Worm (Caenorhabditis elegans): ENCODE data around the gene trip-4.

The trip-4 gene

ce11 chrII:15018923-15019322, 20.3 kb upstream of the trip-4 start, which contains the start of gene Y53F4B.12:
Gene Y53F4B.12, plus strand, starts transcription at chrII:15019223.
- TF ChIP-seq tab-1 (GFP tag; IDR thresholded peaks at IDR 0.05) (no peak), ztf-23 (GFP tag; IDR thresholded peaks at IDR 0.05) (no peak), ztf-29 (GFP tag; IDR thresholded peaks at IDR 0.05) (no peak), flt-1 (GFP tag; IDR thresholded peaks at IDR 0.05) (no peak), ref-1 (GFP tag; conservative IDR thresholded peaks at IDR 0.05) (no peak)

ce11 chrII:15025100-15025499, 14.1 kb upstream of the trip-4 start:
- TF ChIP-seq flt-1 (GFP tag; IDR thresholded peaks at IDR 0.05) (no peak), klf-2 (GFP tag; conservative IDR thresholded peaks at IDR 0.05) (no peak), med-1 (GFP tag; optimal IDR thresholded peaks at IDR 0.05; ENCODE audit: insufficient read depth) (no peak), T22C8.4 (GFP tag; IDR thresholded peaks at IDR 0.05) (no peak), ref-1 (GFP tag; conservative IDR thresholded peaks at IDR 0.05) (no peak), ztf-23 (GFP tag; IDR thresholded peaks at IDR 0.05) (no peak), tab-1 (GFP tag; IDR thresholded peaks at IDR 0.05) (no peak), ztf-29 (GFP tag; IDR thresholded peaks at IDR 0.05) (no peak), cog-1 (tag; optimal IDR thresholded peaks at IDR 0.05) (no peak)

ce11 chrII:15025599-15026164, 13.5 kb upstream of the trip-4 start, which contains the start of gene cmtr-1:
Gene cmtr-1, plus strand, starts transcription at chrII:15026114.
- TF ChIP-seq ztf-29 (GFP tag; IDR thresholded peaks at IDR 0.05) = no peak
- peak; percentile 64; the same call in 1 of the 2 replicates for TF ChIP-seq flt-1 (GFP tag; IDR thresholded peaks at IDR 0.05)
- no peak for TF ChIP-seq T22C8.4 (GFP tag; IDR thresholded peaks at IDR 0.05)
- TF ChIP-seq cog-1 (tag; optimal IDR thresholded peaks at IDR 0.05) = peak; percentile 69
- peak; percentile 70; the same call in 1 of the 2 replicates for TF ChIP-seq ztf-23 (GFP tag; IDR thresholded peaks at IDR 0.05)

ce11 chrII:15026389-15026788, 12.8 kb upstream of the trip-4 start:
- no peak for TF ChIP-seq flt-1 (GFP tag; IDR thresholded peaks at IDR 0.05)
- no peak for TF ChIP-seq ref-1 (GFP tag; conservative IDR thresholded peaks at IDR 0.05)
- no peak for TF ChIP-seq med-1 (GFP tag; optimal IDR thresholded peaks at IDR 0.05; ENCODE audit: insufficient read depth)
- TF ChIP-seq T22C8.4 (GFP tag; IDR thresholded peaks at IDR 0.05) = no peak
- TF ChIP-seq cog-1 (tag; optimal IDR thresholded peaks at IDR 0.05) = no peak
- TF ChIP-seq klf-2 (GFP tag; conservative IDR thresholded peaks at IDR 0.05) = no peak
- TF ChIP-seq ztf-23 (GFP tag; IDR thresholded peaks at IDR 0.05) = no peak
- TF ChIP-seq tab-1 (GFP tag; IDR thresholded peaks at IDR 0.05) = no peak
- no peak for TF ChIP-seq ztf-29 (GFP tag; IDR thresholded peaks at IDR 0.05)

- TF ChIP-seq tab-1 (GFP tag; IDR thresholded peaks at IDR 0.05) = no peak
- no peak for TF ChIP-seq ztf-23 (GFP tag; IDR thresholded peaks at IDR 0.05)
- no peak for TF ChIP-seq ref-1 (GFP tag; conservative IDR thresholded peaks at IDR 0.05)
- TF ChIP-seq cog-1 (tag; optimal IDR thresholded peaks at IDR 0.05) = no peak
- TF ChIP-seq T22C8.4 (GFP tag; IDR thresholded peaks at IDR 0.05) = no peak
- no peak for TF ChIP-seq med-1 (GFP tag; optimal IDR thresholded peaks at IDR 0.05; ENCODE audit: insufficient read depth)
- no peak for TF ChIP-seq klf-2 (GFP tag; conservative IDR thresholded peaks at IDR 0.05)
- no peak for TF ChIP-seq flt-1 (GFP tag; IDR thresholded peaks at IDR 0.05)
- no peak for TF ChIP-seq ztf-29 (GFP tag; IDR thresholded peaks at IDR 0.05)
Measured at ce11 chrII:15037782-15038181, 1.4 kb upstream of the trip-4 start, which contains the start of gene Y53F4B.14. Gene Y53F4B.14, plus strand, starts transcription at chrII:15037991.

- TF ChIP-seq ztf-29 (GFP tag; IDR thresholded peaks at IDR 0.05) (no peak), med-1 (GFP tag; optimal IDR thresholded peaks at IDR 0.05; ENCODE audit: insufficient read depth) (no peak), tab-1 (GFP tag; IDR thresholded peaks at IDR 0.05) (no peak), klf-2 (GFP tag; conservative IDR thresholded peaks at IDR 0.05) (no peak), ztf-23 (GFP tag; IDR thresholded peaks at IDR 0.05) (no peak), flt-1 (GFP tag; IDR thresholded peaks at IDR 0.05) (no peak), cog-1 (tag; optimal IDR thresholded peaks at IDR 0.05) (no peak), ref-1 (GFP tag; conservative IDR thresholded peaks at IDR 0.05) (no peak), T22C8.4 (GFP tag; IDR thresholded peaks at IDR 0.05) (no peak)
Measured at ce11 chrII:15042310-15042709, 3.1 kb downstream of the trip-4 start.

ce11 chrII:15058282-15058681, 19.1 kb downstream of the trip-4 start, which contains the start of gene Y53F4B.17:
Gene Y53F4B.17, plus strand, starts transcription at chrII:15058656.
- TF ChIP-seq klf-2 (GFP tag; conservative IDR thresholded peaks at IDR 0.05) (no peak), flt-1 (GFP tag; IDR thresholded peaks at IDR 0.05) (no peak), tab-1 (GFP tag; IDR thresholded peaks at IDR 0.05) (0 out of 2 replicates have a peak, but pooled peaks have one; percentile 33)

ce11 chrII:15071571-15071970, 32.4 kb downstream of the trip-4 start, which contains the start of gene Y53F4B.18:
Gene Y53F4B.18, minus strand, starts transcription at chrII:15071671.
- TF ChIP-seq tab-1 (GFP tag; IDR thresholded peaks at IDR 0.05) (no peak), ref-1 (GFP tag; conservative IDR thresholded peaks at IDR 0.05) (no peak), klf-2 (GFP tag; conservative IDR thresholded peaks at IDR 0.05) (no peak), med-1 (GFP tag; optimal IDR thresholded peaks at IDR 0.05; ENCODE audit: insufficient read depth) (no peak), cog-1 (tag; optimal IDR thresholded peaks at IDR 0.05) (no peak), flt-1 (GFP tag; IDR thresholded peaks at IDR 0.05) (no peak), T22C8.4 (GFP tag; IDR thresholded peaks at IDR 0.05) (no peak), ztf-29 (GFP tag; IDR thresholded peaks at IDR 0.05) (no peak), ztf-23 (GFP tag; IDR thresholded peaks at IDR 0.05) (no peak)

ce11 chrII:15074760-15075159, 35.6 kb downstream of the trip-4 start:
- TF ChIP-seq T22C8.4 (GFP tag; IDR thresholded peaks at IDR 0.05) = no peak
- TF ChIP-seq tab-1 (GFP tag; IDR thresholded peaks at IDR 0.05) = no peak
- TF ChIP-seq ref-1 (GFP tag; conservative IDR thresholded peaks at IDR 0.05) = no peak
- TF ChIP-seq flt-1 (GFP tag; IDR thresholded peaks at IDR 0.05) = no peak
- TF ChIP-seq ztf-23 (GFP tag; IDR thresholded peaks at IDR 0.05) = no peak
- TF ChIP-seq klf-2 (GFP tag; conservative IDR thresholded peaks at IDR 0.05) = no peak
- TF ChIP-seq med-1 (GFP tag; optimal IDR thresholded peaks at IDR 0.05; ENCODE audit: insufficient read depth) = no peak
- TF ChIP-seq cog-1 (tag; optimal IDR thresholded peaks at IDR 0.05) = no peak
- TF ChIP-seq ztf-29 (GFP tag; IDR thresholded peaks at IDR 0.05) = no peak

All from whole organism, midembryonic.